Fruit fly (Drosophila melanogaster) whole organism, embryonic: ENCODE results near the gene CG9426.

Experiments
- Bgb ChIP-seq: fragments of 200-800 bp; sonication (Bioruptor generic); IDR thresholded peaks from 2 replicates; pipeline ENCODE4 v1.3.6; 2022; ENCODE audit warnings: missing biosample characterization, missing genetic modification characterization; ENCODE audit not compliant: partially characterized antibody
- CG10654 ChIP-seq: fragments of 200-800 bp; sonication (Bioruptor generic); optimal IDR thresholded peaks from 2 replicates; lab custom pipeline; 2016; ENCODE audit warnings: missing biosample characterization, missing genetic modification characterization
- CG10959 ChIP-seq: fragments of 200-800 bp; sonication (Bioruptor generic); IDR thresholded peaks from 2 replicates; pipeline ENCODE4 v1.3.6; 2022; ENCODE audit warnings: missing biosample characterization, missing genetic modification characterization
- CG12071 ChIP-seq: fragments of 200-800 bp; sonication (Bioruptor generic); optimal IDR thresholded peaks from 3 replicates; lab custom pipeline; 2018; ENCODE audit warnings: missing biosample characterization, mild to moderate bottlenecking, missing genetic modification characterization
- CG12299 ChIP-seq: fragments of 200-800 bp; sonication (Bioruptor generic); optimal IDR thresholded peaks from 2 replicates; lab custom pipeline; 2018; ENCODE audit warnings: missing biosample characterization, mild to moderate bottlenecking, missing genetic modification characterization
- CG12659 ChIP-seq: fragments of 200-800 bp; sonication (Bioruptor generic); optimal IDR thresholded peaks from 3 replicates; lab custom pipeline; 2017; ENCODE audit warnings: mild to moderate bottlenecking, missing biosample characterization, missing genetic modification reagents, missing genetic modification characterization
- CG12744 ChIP-seq: fragments of 200-800 bp; sonication (Bioruptor generic); optimal IDR thresholded peaks from 2 replicates; lab custom pipeline; 2016; ENCODE audit warnings: missing biosample characterization, missing genetic modification characterization
- CG14014 ChIP-seq: fragments of 200-800 bp; sonication (Bioruptor generic); IDR thresholded peaks from 2 replicates; pipeline ENCODE4 v1.3.6; 2022; ENCODE audit warnings: missing biosample characterization, missing genetic modification characterization
- CG15269 ChIP-seq: fragments of 200-800 bp; sonication (Bioruptor generic); optimal IDR thresholded peaks from 2 replicates; lab custom pipeline; 2018; ENCODE audit warnings: missing biosample characterization, mild to moderate bottlenecking, missing genetic modification characterization, moderate library complexity
- CG17385 ChIP-seq: fragments of 200-800 bp; sonication (Bioruptor generic); optimal IDR thresholded peaks from 3 replicates; lab custom pipeline; 2018; ENCODE audit warnings: missing biosample characterization, mild to moderate bottlenecking, missing genetic modification characterization
- CG18262 ChIP-seq: fragments of 200-800 bp; optimal IDR thresholded peaks from 3 replicates; lab custom pipeline; 2019; ENCODE audit warnings: missing biosample characterization, mild to moderate bottlenecking, missing genetic modification characterization, moderate library complexity
- CG30403 ChIP-seq: fragments of 200-800 bp; sonication (Bioruptor generic); optimal IDR thresholded peaks from 3 replicates; lab custom pipeline; 2016; ENCODE audit warnings: missing biosample characterization, missing genetic modification characterization
- CG3065 ChIP-seq: fragments of 200-800 bp; sonication (Bioruptor generic); optimal IDR thresholded peaks from 2 replicates; lab custom pipeline; 2016; ENCODE audit warnings: missing biosample characterization, missing genetic modification characterization
- CG31441 ChIP-seq: fragments of 200-800 bp; sonication (Bioruptor generic); IDR thresholded peaks from 2 replicates; pipeline ENCODE4 v1.3.6; 2022; ENCODE audit warnings: missing biosample characterization, missing genetic modification characterization
- CG3163 ChIP-seq: fragments of 200-800 bp; sonication (Bioruptor generic); optimal IDR thresholded peaks from 3 replicates; lab custom pipeline; 2016; ENCODE audit warnings: missing biosample characterization, missing genetic modification characterization
- CG3838 ChIP-seq: fragments of 200-800 bp; sonication (Bioruptor generic); optimal IDR thresholded peaks from 3 replicates; lab custom pipeline; 2016; ENCODE audit warnings: missing biosample characterization, missing genetic modification characterization
- CG6272 ChIP-seq: fragments of 200-800 bp; sonication (Bioruptor generic); IDR thresholded peaks from 2 replicates; pipeline ENCODE4 v1.3.6; 2022; ENCODE audit warnings: missing biosample characterization, missing genetic modification characterization
- CG7987 ChIP-seq: fragments of 200-800 bp; sonication (Bioruptor generic); optimal IDR thresholded peaks from 2 replicates; lab custom pipeline; 2018; ENCODE audit warnings: missing biosample characterization, mild to moderate bottlenecking, missing genetic modification characterization, moderate library complexity
- CG8765 ChIP-seq: fragments of 200-800 bp; sonication (Bioruptor generic); IDR thresholded peaks from 2 replicates; pipeline ENCODE4 v1.3.6; 2022; ENCODE audit warnings: missing biosample characterization, missing genetic modification characterization
- CG8944 ChIP-seq: fragments of 200-800 bp; sonication (Bioruptor generic); optimal IDR thresholded peaks from 3 replicates; lab custom pipeline; 2016; ENCODE audit warnings: missing biosample characterization, missing genetic modification characterization
- CG9215 ChIP-seq: fragments of 200-800 bp; sonication (Bioruptor generic); IDR thresholded peaks from 2 replicates; pipeline ENCODE4 v1.3.6; 2022; ENCODE audit warnings: missing biosample characterization, missing genetic modification characterization
- D19A ChIP-seq: fragments of 200-800 bp; optimal IDR thresholded peaks from 3 replicates; lab custom pipeline; 2019; ENCODE audit warnings: missing biosample characterization, mild to moderate bottlenecking, missing genetic modification characterization, moderate library complexity
- Deaf1 ChIP-seq: fragments of 200-800 bp; optimal IDR thresholded peaks from 3 replicates; lab custom pipeline; 2019; ENCODE audit warnings: missing biosample characterization, mild to moderate bottlenecking, missing genetic modification characterization, moderate library complexity
- E2f1 ChIP-seq: fragments of 200-800 bp; sonication (Bioruptor generic); IDR thresholded peaks from 2 replicates; pipeline ENCODE4 v1.3.6; 2022; ENCODE audit warnings: missing biosample characterization, missing genetic modification characterization
- E2f2 ChIP-seq: fragments of 200-800 bp; sonication (Bioruptor generic); IDR thresholded peaks from 2 replicates; pipeline ENCODE4 v1.3.6; 2022; ENCODE audit warnings: missing biosample characterization, missing genetic modification characterization
- ERR ChIP-seq: fragments of 200-800 bp; sonication (Bioruptor generic); optimal IDR thresholded peaks from 2 replicates; lab custom pipeline; 2016; ENCODE audit warnings: missing biosample characterization, missing genetic modification characterization
- Hand ChIP-seq: fragments of 200-800 bp; sonication (Bioruptor generic); optimal IDR thresholded peaks from 2 replicates; lab custom pipeline; 2017; ENCODE audit warnings: mild to moderate bottlenecking, missing biosample characterization, missing genetic modification reagents, missing genetic modification characterization
- Hey ChIP-seq: fragments of 200-800 bp; sonication (Bioruptor generic); optimal IDR thresholded peaks from 3 replicates; lab custom pipeline; 2018; ENCODE audit warnings: missing biosample characterization, mild to moderate bottlenecking, missing genetic modification characterization
- Hmr ChIP-seq: fragments of 200-800 bp; sonication (Bioruptor generic); optimal IDR thresholded peaks from 3 replicates; lab custom pipeline; 2017; ENCODE audit warnings: mild to moderate bottlenecking, missing biosample characterization, missing genetic modification reagents, missing genetic modification characterization
- Meics ChIP-seq: fragments of 200-800 bp; sonication (Bioruptor generic); optimal IDR thresholded peaks from 2 replicates; lab custom pipeline; 2017; ENCODE audit warnings: missing biosample characterization, mild to moderate bottlenecking, missing genetic modification characterization
- Nf-YB ChIP-seq: fragments of 200-800 bp; sonication (Bioruptor generic); optimal IDR thresholded peaks from 3 replicates; lab custom pipeline; 2019; ENCODE audit warnings: missing biosample characterization, mild to moderate bottlenecking, missing genetic modification characterization, moderate library complexity
- Oli ChIP-seq: fragments of 200-800 bp; sonication (Bioruptor generic); optimal IDR thresholded peaks from 2 replicates; lab custom pipeline; 2018; ENCODE audit warnings: missing biosample characterization, mild to moderate bottlenecking, missing genetic modification characterization, moderate library complexity
- Rx ChIP-seq: fragments of 200-800 bp; sonication (Bioruptor generic); IDR thresholded peaks from 2 replicates; pipeline ENCODE4 v1.3.6; 2022; ENCODE audit warnings: missing biosample characterization, missing genetic modification characterization
- Xbp1 ChIP-seq: fragments of 200-800 bp; sonication (Bioruptor generic); optimal IDR thresholded peaks from 3 replicates; lab custom pipeline; 2016; ENCODE audit warnings: missing biosample characterization, mild to moderate bottlenecking, missing genetic modification characterization
- Xrp1 ChIP-seq: fragments of 200-800 bp; sonication (Bioruptor generic); IDR thresholded peaks from 2 replicates; pipeline ENCODE4 v1.3.6; 2022; ENCODE audit warnings: missing biosample characterization, missing genetic modification characterization
- al ChIP-seq: fragments of 200-800 bp; sonication (Bioruptor generic); IDR thresholded peaks from 2 replicates; pipeline ENCODE4 v1.3.6; 2022; ENCODE audit warnings: missing biosample characterization, missing genetic modification characterization
- amos ChIP-seq: fragments of 200-800 bp; sonication (Bioruptor generic); IDR thresholded peaks from 2 replicates; pipeline ENCODE4 v1.3.6; 2022; ENCODE audit warnings: missing biosample characterization, missing genetic modification characterization; ENCODE audit not compliant: partially characterized antibody
- chinmo ChIP-seq: fragments of 200-800 bp; sonication (Bioruptor generic); IDR thresholded peaks from 4 replicates; pipeline ENCODE4 v1.3.6; 2022; ENCODE audit warnings: missing biosample characterization, missing genetic modification characterization; ENCODE audit not compliant: partially characterized antibody
- dysf ChIP-seq: fragments of 200-800 bp; sonication (Bioruptor generic); IDR thresholded peaks from 3 replicates; pipeline ENCODE4 v1.3.6; 2022; ENCODE audit warnings: missing biosample characterization, missing genetic modification characterization
- grau ChIP-seq: fragments of 200-800 bp; optimal IDR thresholded peaks from 3 replicates; lab custom pipeline; 2019; ENCODE audit warnings: missing biosample characterization, mild to moderate bottlenecking, missing genetic modification characterization, moderate library complexity
- her ChIP-seq: fragments of 200-800 bp; sonication (Bioruptor generic); optimal IDR thresholded peaks from 2 replicates; lab custom pipeline; 2016; ENCODE audit warnings: missing biosample characterization, missing genetic modification characterization
- inv ChIP-seq: fragments of 200-800 bp; sonication (Bioruptor generic); IDR thresholded peaks from 2 replicates; pipeline ENCODE4 v1.3.6; 2022; ENCODE audit warnings: missing biosample characterization, missing genetic modification characterization; ENCODE audit not compliant: partially characterized antibody
- jigr1 ChIP-seq: fragments of 200-800 bp; sonication (Bioruptor generic); IDR thresholded peaks from 3 replicates; pipeline ENCODE4 v1.3.6; 2022; ENCODE audit warnings: missing biosample characterization, missing genetic modification characterization
- jumu ChIP-seq: fragments of 200-800 bp; sonication (Bioruptor generic); optimal IDR thresholded peaks from 3 replicates; lab custom pipeline; 2016; ENCODE audit warnings: missing biosample characterization, missing genetic modification characterization
- klu ChIP-seq: fragments of 200-800 bp; sonication (Bioruptor generic); IDR thresholded peaks from 2 replicates; pipeline ENCODE4 v1.3.6; 2022; ENCODE audit warnings: missing biosample characterization, missing genetic modification characterization
- mirr ChIP-seq: fragments of 200-800 bp; sonication (Bioruptor generic); optimal IDR thresholded peaks from 3 replicates; lab custom pipeline; 2018; ENCODE audit warnings: missing biosample characterization, mild to moderate bottlenecking, missing genetic modification characterization
- slbo ChIP-seq: fragments of 200-800 bp; sonication (Bioruptor generic); IDR thresholded peaks from 2 replicates; pipeline ENCODE4 v1.3.6; 2022; ENCODE audit warnings: missing biosample characterization, missing genetic modification characterization
- sob ChIP-seq: fragments of 200-800 bp; sonication (Bioruptor generic); IDR thresholded peaks from 2 replicates; pipeline ENCODE4 v1.3.6; 2022; ENCODE audit warnings: missing biosample characterization, missing genetic modification characterization
- wek ChIP-seq: fragments of 200-800 bp; sonication (Bioruptor generic); optimal IDR thresholded peaks from 3 replicates; lab custom pipeline; 2018; ENCODE audit warnings: missing biosample characterization, mild to moderate bottlenecking, missing genetic modification characterization, moderate library complexity

Gene CG9426

dm6 chr2L:13203437-13204137 is 16.1 kb downstream of the CG9426 start, which contains the start of gene Pect:
Gene Pect (plus strand): TSS chr2L:13203762.
- TF ChIP-seq CG10959 (GFP tag; lab: Robert Waterston, UW) = no peak
- no peak for TF ChIP-seq Rx (GFP tag; lab: Robert Waterston, UW)
- TF ChIP-seq Hand (GFP tag; lab: Kevin White, UChicago) = no peak
- TF ChIP-seq CG6272 = no peak
- no peak for TF ChIP-seq Oli (tag; lab: Kevin White, UChicago)
- TF ChIP-seq D19A (tag; lab: Kevin White, UChicago) = no peak
- no peak for TF ChIP-seq CG7987 (GFP tag; lab: Kevin White, UChicago)
- 0 out of 2 replicates have a peak, but pooled peaks have one; percentile 27 for TF ChIP-seq al (GFP tag; lab: Robert Waterston, UW)
- no peak for TF ChIP-seq CG15269 (tag; lab: Kevin White, UChicago)
- TF ChIP-seq CG30403 (GFP tag; lab: Kevin White, UChicago) = peak; percentile 26
- TF ChIP-seq chinmo (GFP tag; lab: Robert Waterston, UW) = peak; percentile 89; the same call in 3 of the 4 replicates
- no peak for TF ChIP-seq CG18262 (tag; lab: Kevin White, UChicago)
- no peak for TF ChIP-seq Hey (tag; lab: Kevin White, UChicago)
- TF ChIP-seq sob (GFP tag; lab: Robert Waterston, UW) = peak; percentile 55; the same call in 1 of the 2 replicates
- no peak for TF ChIP-seq Nf-YB (GFP tag; lab: Kevin White, UChicago)
- TF ChIP-seq Xrp1 = peak; percentile 19; the same call in 1 of the 2 replicates
- TF ChIP-seq ERR (GFP tag; lab: Kevin White, UChicago) = peak; percentile 7
- TF ChIP-seq CG14014 (GFP tag; lab: Robert Waterston, UW) = peak; percentile 19; the same call in 1 of the 2 replicates
- TF ChIP-seq Deaf1 (tag; lab: Kevin White, UChicago) = peak; percentile 95
- TF ChIP-seq jumu (GFP tag; lab: Kevin White, UChicago) = no peak
- TF ChIP-seq her (GFP tag; lab: Kevin White, UChicago) = peak; percentile 98
- no peak for TF ChIP-seq CG3163 (GFP tag; lab: Kevin White, UChicago)
- TF ChIP-seq Hmr (GFP tag; lab: Kevin White, UChicago) = peak; percentile 6
- no peak for TF ChIP-seq klu (GFP tag; lab: Robert Waterston, UW)
- peak; percentile 5 for TF ChIP-seq CG17385 (GFP tag; lab: Kevin White, UChicago)
- TF ChIP-seq Meics (GFP tag; lab: Kevin White, UChicago) = no peak
- TF ChIP-seq wek (GFP tag; lab: Kevin White, UChicago) = peak; percentile 5
- 0 out of 2 replicates have a peak, but pooled peaks have one; percentile 6 for TF ChIP-seq E2f2
- TF ChIP-seq mirr (GFP tag; lab: Kevin White, UChicago) = peak; percentile 49
- TF ChIP-seq Xbp1 (GFP tag; lab: Kevin White, UChicago) = peak; percentile 2
- peak; percentile 49 for TF ChIP-seq CG12299 (tag; lab: Kevin White, UChicago)
- peak; percentile 54; the same call in 1 of the 2 replicates for TF ChIP-seq E2f1 (GFP tag; lab: Robert Waterston, UW)
- no peak for TF ChIP-seq CG12744 (GFP tag; lab: Kevin White, UChicago)
- TF ChIP-seq amos (GFP tag; lab: Robert Waterston, UW) = peak; percentile 64
- no peak for TF ChIP-seq CG8765 (GFP tag; lab: Robert Waterston, UW)
- no peak for TF ChIP-seq CG3838 (GFP tag; lab: Kevin White, UChicago)
- TF ChIP-seq grau (tag; lab: Kevin White, UChicago) = peak; percentile 20
- TF ChIP-seq CG8944 = no peak
- 0 out of 3 replicates have a peak, but pooled peaks have one; percentile 2 for TF ChIP-seq dysf (GFP tag; lab: Robert Waterston, UW)
- TF ChIP-seq CG31441 (GFP tag; lab: Robert Waterston, UW) = no peak
- no peak for TF ChIP-seq CG10654 (GFP tag; lab: Kevin White, UChicago)
- no peak for TF ChIP-seq CG12071 (GFP tag; lab: Kevin White, UChicago)
- no peak for TF ChIP-seq CG9215 (GFP tag; lab: Robert Waterston, UW)
- peak; percentile 44; the same call in 1 of the 2 replicates for TF ChIP-seq inv (GFP tag; lab: Robert Waterston, UW)
- TF ChIP-seq Bgb (GFP tag; lab: Robert Waterston, UW) = peak; percentile 65; the same call in 1 of the 2 replicates
- peak; percentile 11 for TF ChIP-seq CG12659
- TF ChIP-seq jigr1 (GFP tag; lab: Robert Waterston, UW) = no peak
- no peak for TF ChIP-seq CG3065 (GFP tag; lab: Kevin White, UChicago)
- peak; percentile 73 for TF ChIP-seq slbo
